Fruit fly (Drosophila melanogaster): ENCODE measurements around the gene Met.

The Met gene

dm6 chrX:11576540-11576939 lies 39.4 kb upstream of the Met start, which contains the start of gene CG11695 (continued):
- peak; percentile 15 for TF ChIP-seq tap (tag; optimal IDR thresholded peaks at IDR 0.05)
- TF ChIP-seq abd-A (tag; optimal IDR thresholded peaks at IDR 0.05), result no peak
- TF ChIP-seq CG6654 (GFP tag; optimal IDR thresholded peaks at IDR 0.05), result no peak
- TF ChIP-seq Meics (GFP tag; optimal IDR thresholded peaks at IDR 0.05), result peak; percentile 62
- peak; percentile 62 for TF ChIP-seq nerfin-1 (tag; optimal IDR thresholded peaks at IDR 0.05)
- TF ChIP-seq h (optimal IDR thresholded peaks at IDR 0.05), result no peak
- TF ChIP-seq kah (GFP tag; optimal IDR thresholded peaks at IDR 0.05), result no peak
- TF ChIP-seq D19B (GFP tag; optimal IDR thresholded peaks at IDR 0.05), result no peak
- TF ChIP-seq CG30403 (GFP tag; optimal IDR thresholded peaks at IDR 0.05), result peak; percentile 73
- no peak for TF ChIP-seq Stat92E (GFP tag; optimal IDR thresholded peaks at IDR 0.05)
- no peak for TF ChIP-seq CG3163 (GFP tag; optimal IDR thresholded peaks at IDR 0.05)
- TF ChIP-seq ranshi (GFP tag; IDR thresholded peaks at IDR 0.05), result peak; percentile 45; the same call in 1 of the 2 replicates
- no peak for TF ChIP-seq Dip2 (GFP tag; IDR thresholded peaks at IDR 0.05)
- TF ChIP-seq ab (GFP tag; optimal IDR thresholded peaks at IDR 0.05), result no peak
- peak; percentile 26 for TF ChIP-seq fu2 (GFP tag; optimal IDR thresholded peaks at IDR 0.05)
- TF ChIP-seq CG14965 (GFP tag; optimal IDR thresholded peaks at IDR 0.05; ENCODE audit: borderline replicate concordance), result no peak
- no peak for TF ChIP-seq psq (GFP tag; optimal IDR thresholded peaks at IDR 0.05)
- no peak for TF ChIP-seq fd64A (GFP tag; optimal IDR thresholded peaks at IDR 0.05)
- peak; percentile 4 for TF ChIP-seq CG17802 (tag; optimal IDR thresholded peaks at IDR 0.05)
- TF ChIP-seq CG11560 (tag; IDR thresholded peaks at IDR 0.05), result no peak
- TF ChIP-seq sr (GFP tag; IDR thresholded peaks at IDR 0.05), result no peak
- TF ChIP-seq gcm (GFP tag; optimal IDR thresholded peaks at IDR 0.05), result peak; percentile 34
- TF ChIP-seq CG6254 (GFP tag; optimal IDR thresholded peaks at IDR 0.05), result no peak
- no peak for TF ChIP-seq fru (optimal IDR thresholded peaks at IDR 0.05)
- TF ChIP-seq org-1 (GFP tag; optimal IDR thresholded peaks at IDR 0.05), result no peak
- TF ChIP-seq MTF-1 (GFP tag; optimal IDR thresholded peaks at IDR 0.05; ENCODE audit: borderline replicate concordance), result no peak
- peak; percentile 16 for TF ChIP-seq Myb (GFP tag; optimal IDR thresholded peaks at IDR 0.05)
- TF ChIP-seq dan (GFP tag; IDR thresholded peaks at IDR 0.05), result no peak
- no peak; the same call in 1 of the 2 replicates for TF ChIP-seq Ravus (GFP tag; IDR thresholded peaks at IDR 0.05)
- no peak for TF ChIP-seq disco-r (GFP tag; optimal IDR thresholded peaks at IDR 0.05)
- TF ChIP-seq sob (GFP tag; IDR thresholded peaks at IDR 0.05), result peak; percentile 71
- no peak for TF ChIP-seq tup (GFP tag; optimal IDR thresholded peaks at IDR 0.05)
- peak; percentile 30; the same call in 1 of the 2 replicates for TF ChIP-seq CG13287 (GFP tag; IDR thresholded peaks at IDR 0.05; ENCODE audit: partially characterized antibody)
- peak; percentile 17 for TF ChIP-seq CG1233 (GFP tag; optimal IDR thresholded peaks at IDR 0.05)
- 0 out of 2 replicates have a peak, but pooled peaks have one; percentile 42 for TF ChIP-seq CG17328 (GFP tag; IDR thresholded peaks at IDR 0.05)
- no peak for TF ChIP-seq CG8089 (GFP tag; optimal IDR thresholded peaks at IDR 0.05)
- TF ChIP-seq z (GFP tag; IDR thresholded peaks at IDR 0.05), result no peak
- no peak for TF ChIP-seq CG5953 (GFP tag; IDR thresholded peaks at IDR 0.05)
- TF ChIP-seq CG18764 (GFP tag; optimal IDR thresholded peaks at IDR 0.05), result peak; percentile 22
- no peak for TF ChIP-seq CG8478 (optimal IDR thresholded peaks at IDR 0.05)
- TF ChIP-seq cad (GFP tag; optimal IDR thresholded peaks at IDR 0.05), result no peak
- TF ChIP-seq fd3F (GFP tag; optimal IDR thresholded peaks at IDR 0.05), result peak; percentile 47
- no peak for TF ChIP-seq C15 (GFP tag; IDR thresholded peaks at IDR 0.05)
- TF ChIP-seq ham (GFP tag; IDR thresholded peaks at IDR 0.05), result no peak
- no peak for TF ChIP-seq lov (optimal IDR thresholded peaks at IDR 0.05)
- TF ChIP-seq lov (GFP tag; IDR thresholded peaks at IDR 0.05), result no peak
- TF ChIP-seq CG14667 (GFP tag; IDR thresholded peaks at IDR 0.05), result peak; percentile 36; the same call in 1 of the 2 replicates
- peak; percentile 67 for TF ChIP-seq al (GFP tag; IDR thresholded peaks at IDR 0.05)
- peak; percentile 48; the same call in 1 of the 2 replicates for TF ChIP-seq CG8765 (GFP tag; IDR thresholded peaks at IDR 0.05)
- 0 out of 2 replicates have a peak, but pooled peaks have one; percentile 32 for TF ChIP-seq Awh (GFP tag; IDR thresholded peaks at IDR 0.05)
- peak; percentile 64 for TF ChIP-seq lmd (GFP tag; IDR thresholded peaks at IDR 0.05)
- no peak for TF ChIP-seq Usf (GFP tag; optimal IDR thresholded peaks at IDR 0.05)
- peak; percentile 38 for TF ChIP-seq CG3995 (GFP tag; optimal IDR thresholded peaks at IDR 0.05)
